Fruit fly (Drosophila melanogaster) whole organism, embryonic: ENCODE data around the gene CG12054.

Experiments used
- Atf6 ChIP-seq: fragments of 200-800 bp; sonication (Bioruptor generic); IDR thresholded peaks from 2 replicates; pipeline ENCODE4 v1.3.6; 2022; ENCODE audit warnings: missing biosample characterization, missing genetic modification characterization
- CG10431 ChIP-seq: fragments of 200-800 bp; sonication (Bioruptor generic); optimal IDR thresholded peaks from 3 replicates; lab custom pipeline; 2018; ENCODE audit warnings: missing biosample characterization, mild to moderate bottlenecking, missing genetic modification characterization
- CG11398 ChIP-seq: fragments of 200-800 bp; sonication (Bioruptor generic); optimal IDR thresholded peaks from 2 replicates; lab custom pipeline; 2016; ENCODE audit warnings: missing biosample characterization, missing genetic modification characterization
- CG13123 ChIP-seq: fragments of 200-800 bp; sonication (Bioruptor generic); optimal IDR thresholded peaks from 2 replicates; lab custom pipeline; 2016; ENCODE audit warnings: missing biosample characterization, missing genetic modification characterization
- CG1603 ChIP-seq: fragments of 200-800 bp; sonication (Bioruptor generic); optimal IDR thresholded peaks from 2 replicates; lab custom pipeline; 2019; ENCODE audit warnings: missing biosample characterization, mild to moderate bottlenecking, missing genetic modification characterization, moderate library complexity
- CG17186 ChIP-seq: fragments of 200-800 bp; sonication (Bioruptor generic); optimal IDR thresholded peaks from 3 replicates; lab custom pipeline; 2017; ENCODE audit warnings: missing biosample characterization, missing genetic modification reagents, missing genetic modification characterization
- CG17612 ChIP-seq: fragments of 200-800 bp; sonication (Bioruptor generic); IDR thresholded peaks from 2 replicates; pipeline ENCODE4 v1.3.6; 2022; ENCODE audit warnings: missing biosample characterization, missing genetic modification characterization
- CG2116 ChIP-seq: fragments of 200-800 bp; sonication (Bioruptor generic); optimal IDR thresholded peaks from 3 replicates; lab custom pipeline; 2018; ENCODE audit warnings: missing biosample characterization, mild to moderate bottlenecking, missing genetic modification characterization
- CG33557 ChIP-seq: fragments of 200-800 bp; sonication (Bioruptor generic); optimal IDR thresholded peaks from 2 replicates; lab custom pipeline; 2019; ENCODE audit warnings: missing biosample characterization, mild to moderate bottlenecking, missing genetic modification characterization, moderate library complexity
- CG34224 ChIP-seq: fragments of 200-800 bp; sonication (Bioruptor generic); IDR thresholded peaks from 3 replicates; pipeline ENCODE4 v1.3.6; 2022; ENCODE audit warnings: missing biosample characterization, missing genetic modification characterization; ENCODE audit not compliant: partially characterized antibody
- CG4617 ChIP-seq: fragments of 200-800 bp; sonication (Bioruptor generic); optimal IDR thresholded peaks from 3 replicates; lab custom pipeline; 2016; ENCODE audit warnings: missing biosample characterization, missing genetic modification characterization, borderline replicate concordance
- CG7372 ChIP-seq: fragments of 200-800 bp; sonication (Bioruptor generic); IDR thresholded peaks from 2 replicates; pipeline ENCODE4 v1.3.6; 2022; ENCODE audit warnings: missing biosample characterization, missing genetic modification characterization
- CG7987 ChIP-seq: fragments of 200-800 bp; sonication (Bioruptor generic); optimal IDR thresholded peaks from 2 replicates; lab custom pipeline; 2018; ENCODE audit warnings: missing biosample characterization, mild to moderate bottlenecking, missing genetic modification characterization, moderate library complexity
- CG9609 ChIP-seq: fragments of 200-800 bp; sonication (Bioruptor generic); optimal IDR thresholded peaks from 3 replicates; lab custom pipeline; 2016; ENCODE audit warnings: missing biosample characterization, missing genetic modification characterization
- CG9727 ChIP-seq: fragments of 200-800 bp; sonication (Bioruptor generic); optimal IDR thresholded peaks from 3 replicates; lab custom pipeline; 2017; ENCODE audit warnings: missing biosample characterization, mild to moderate bottlenecking, missing genetic modification characterization
- Chrac-16 ChIP-seq: fragments of 200-800 bp; sonication (Bioruptor generic); optimal IDR thresholded peaks from 3 replicates; lab custom pipeline; 2016; ENCODE audit warnings: missing biosample characterization, missing genetic modification characterization
- Doc3 ChIP-seq: fragments of 200-800 bp; sonication (Bioruptor generic); IDR thresholded peaks from 3 replicates; pipeline ENCODE4 v1.3.6; 2022; ENCODE audit warnings: missing biosample characterization, missing genetic modification characterization; ENCODE audit not compliant: partially characterized antibody
- Dp ChIP-seq: fragments of 200-800 bp; sonication (Bioruptor generic); optimal IDR thresholded peaks from 2 replicates; lab custom pipeline; 2018; ENCODE audit warnings: missing biosample characterization, mild to moderate bottlenecking, missing genetic modification characterization, moderate library complexity
- Drgx ChIP-seq: fragments of 200-800 bp; sonication (Bioruptor generic); IDR thresholded peaks from 2 replicates; pipeline ENCODE4 v1.3.6; 2022; ENCODE audit warnings: missing biosample characterization, missing genetic modification characterization
- ERR ChIP-seq: fragments of 200-800 bp; sonication (Bioruptor generic); optimal IDR thresholded peaks from 2 replicates; lab custom pipeline; 2016; ENCODE audit warnings: missing biosample characterization, missing genetic modification characterization
- Elba2 ChIP-seq: fragments of 200-800 bp; sonication (Bioruptor generic); optimal IDR thresholded peaks from 3 replicates; lab custom pipeline; 2016; ENCODE audit warnings: missing biosample characterization, missing genetic modification characterization
- Ets97D ChIP-seq: fragments of 200-800 bp; sonication (Bioruptor generic); optimal IDR thresholded peaks from 3 replicates; lab custom pipeline; 2016; ENCODE audit warnings: missing biosample characterization, missing genetic modification characterization
- Gsc ChIP-seq: fragments of 200-800 bp; sonication (Bioruptor generic); IDR thresholded peaks from 2 replicates; pipeline ENCODE4 v1.3.6; 2022; ENCODE audit warnings: missing biosample characterization, missing genetic modification characterization
- Gug ChIP-seq: fragments of 200-800 bp; sonication (Bioruptor generic); IDR thresholded peaks from 4 replicates; pipeline ENCODE4 v1.3.6; 2022; ENCODE audit warnings: missing biosample characterization, missing genetic modification characterization
- H15 ChIP-seq: fragments of 200-800 bp; sonication (Bioruptor generic); IDR thresholded peaks from 3 replicates; pipeline ENCODE4 v1.3.6; 2022; ENCODE audit warnings: missing biosample characterization, missing genetic modification characterization
- Hmr ChIP-seq: fragments of 200-800 bp; sonication (Bioruptor generic); optimal IDR thresholded peaks from 3 replicates; lab custom pipeline; 2017; ENCODE audit warnings: mild to moderate bottlenecking, missing biosample characterization, missing genetic modification reagents, missing genetic modification characterization
- Hr3 ChIP-seq: fragments of 200-800 bp; sonication (Bioruptor generic); optimal IDR thresholded peaks from 3 replicates; lab custom pipeline; 2016; ENCODE audit warnings: missing biosample characterization, missing genetic modification characterization
- Lhr ChIP-seq: fragments of 200-800 bp; sonication (Bioruptor generic); optimal IDR thresholded peaks from 3 replicates; lab custom pipeline; 2017; ENCODE audit warnings: mild to moderate bottlenecking, missing biosample characterization, missing genetic modification reagents, missing genetic modification characterization
- Lpt ChIP-seq: fragments of >200 bp; optimal IDR thresholded peaks from 2 replicates; lab custom pipeline; 2018; ENCODE audit warnings: missing biosample characterization, missing genetic modification characterization
- NFAT ChIP-seq: fragments of 200-800 bp; sonication (Bioruptor generic); IDR thresholded peaks from 2 replicates; pipeline ENCODE4 v1.3.6; 2022; ENCODE audit warnings: missing biosample characterization, missing genetic modification characterization
- Nf-YC ChIP-seq: fragments of 200-800 bp; optimal IDR thresholded peaks from 3 replicates; lab custom pipeline; 2019; ENCODE audit warnings: missing biosample characterization, mild to moderate bottlenecking, missing genetic modification characterization, moderate library complexity
- Rx ChIP-seq: fragments of 200-800 bp; sonication (Bioruptor generic); IDR thresholded peaks from 2 replicates; pipeline ENCODE4 v1.3.6; 2022; ENCODE audit warnings: missing biosample characterization, missing genetic modification characterization
- Sin3A ChIP-seq: fragments of >200 bp; optimal IDR thresholded peaks from 2 replicates; lab custom pipeline; 2018
- Xbp1 ChIP-seq: fragments of 200-800 bp; sonication (Bioruptor generic); optimal IDR thresholded peaks from 3 replicates; lab custom pipeline; 2016; ENCODE audit warnings: missing biosample characterization, mild to moderate bottlenecking, missing genetic modification characterization
- al ChIP-seq: fragments of 200-800 bp; sonication (Bioruptor generic); IDR thresholded peaks from 2 replicates; pipeline ENCODE4 v1.3.6; 2022; ENCODE audit warnings: missing biosample characterization, missing genetic modification characterization
- ato ChIP-seq: fragments of 200-800 bp; sonication (Bioruptor generic); IDR thresholded peaks from 2 replicates; pipeline ENCODE4 v1.3.6; 2022; ENCODE audit warnings: missing biosample characterization, missing genetic modification characterization; ENCODE audit not compliant: partially characterized antibody
- bigmax ChIP-seq: fragments of 200-800 bp; sonication (Bioruptor generic); optimal IDR thresholded peaks from 2 replicates; lab custom pipeline; 2018; ENCODE audit warnings: missing biosample characterization, mild to moderate bottlenecking, missing genetic modification characterization
- cg ChIP-seq: fragments of 200-800 bp; sonication (Bioruptor generic); optimal IDR thresholded peaks from 3 replicates; lab custom pipeline; 2019; ENCODE audit warnings: missing biosample characterization, mild to moderate bottlenecking, missing genetic modification characterization, moderate library complexity
- chif ChIP-seq, 2 experiments: fragments of 200-800 bp; sonication (Bioruptor generic); optimal IDR thresholded peaks; 3 replicates each; lab custom pipeline; 2016; ENCODE audit warnings: missing biosample characterization in 2 of 2, missing genetic modification characterization in 2 of 2
- ewg ChIP-seq: fragments of 200-800 bp; sonication (Bioruptor generic); optimal IDR thresholded peaks from 3 replicates; lab custom pipeline; 2017; ENCODE audit warnings: mild to moderate bottlenecking, missing biosample characterization, missing genetic modification reagents, missing genetic modification characterization
- ftz-f1 ChIP-seq: fragments of 200-800 bp; sonication (Bioruptor generic); optimal IDR thresholded peaks from 2 replicates; lab custom pipeline; 2016; ENCODE audit warnings: missing biosample characterization, missing genetic modification characterization
- grau ChIP-seq: fragments of 200-800 bp; optimal IDR thresholded peaks from 3 replicates; lab custom pipeline; 2019; ENCODE audit warnings: missing biosample characterization, mild to moderate bottlenecking, missing genetic modification characterization, moderate library complexity
- insv ChIP-seq, 2 experiments: fragments of 200-800 bp; sonication (Bioruptor generic); optimal IDR thresholded peaks; 3 replicates each; lab custom pipeline; 2016 to 2018; ENCODE audit warnings: missing biosample characterization in 2 of 2, missing genetic modification characterization in 2 of 2
- lilli ChIP-seq: fragments of 200-800 bp; sonication (Bioruptor generic); optimal IDR thresholded peaks from 3 replicates; lab custom pipeline; 2016; ENCODE audit warnings: missing biosample characterization, missing genetic modification characterization
- mirr ChIP-seq: fragments of 200-800 bp; sonication (Bioruptor generic); optimal IDR thresholded peaks from 3 replicates; lab custom pipeline; 2018; ENCODE audit warnings: missing biosample characterization, mild to moderate bottlenecking, missing genetic modification characterization
- nerfin-1 ChIP-seq: fragments of 200-800 bp; sonication (Bioruptor generic); optimal IDR thresholded peaks from 3 replicates; lab custom pipeline; 2019; ENCODE audit warnings: missing biosample characterization, mild to moderate bottlenecking, missing genetic modification characterization, moderate library complexity
- repo ChIP-seq: fragments of 200-800 bp; sonication (Bioruptor generic); optimal IDR thresholded peaks from 2 replicates; lab custom pipeline; 2016; ENCODE audit warnings: missing biosample characterization, missing genetic modification characterization
- scrt ChIP-seq: fragments of 200-800 bp; sonication (Bioruptor generic); optimal IDR thresholded peaks from 2 replicates; lab custom pipeline; 2018; ENCODE audit warnings: missing biosample characterization, mild to moderate bottlenecking, missing genetic modification characterization, moderate library complexity
- tx ChIP-seq: fragments of 200-800 bp; sonication (Bioruptor generic); optimal IDR thresholded peaks from 2 replicates; lab custom pipeline; 2016; ENCODE audit warnings: missing biosample characterization, missing genetic modification characterization
- z ChIP-seq: fragments of 200-800 bp; sonication (Bioruptor generic); IDR thresholded peaks from 3 replicates; pipeline ENCODE4 v1.3.6; 2022; ENCODE audit warnings: missing biosample characterization, missing genetic modification characterization

Gene CG12054

DNA sequence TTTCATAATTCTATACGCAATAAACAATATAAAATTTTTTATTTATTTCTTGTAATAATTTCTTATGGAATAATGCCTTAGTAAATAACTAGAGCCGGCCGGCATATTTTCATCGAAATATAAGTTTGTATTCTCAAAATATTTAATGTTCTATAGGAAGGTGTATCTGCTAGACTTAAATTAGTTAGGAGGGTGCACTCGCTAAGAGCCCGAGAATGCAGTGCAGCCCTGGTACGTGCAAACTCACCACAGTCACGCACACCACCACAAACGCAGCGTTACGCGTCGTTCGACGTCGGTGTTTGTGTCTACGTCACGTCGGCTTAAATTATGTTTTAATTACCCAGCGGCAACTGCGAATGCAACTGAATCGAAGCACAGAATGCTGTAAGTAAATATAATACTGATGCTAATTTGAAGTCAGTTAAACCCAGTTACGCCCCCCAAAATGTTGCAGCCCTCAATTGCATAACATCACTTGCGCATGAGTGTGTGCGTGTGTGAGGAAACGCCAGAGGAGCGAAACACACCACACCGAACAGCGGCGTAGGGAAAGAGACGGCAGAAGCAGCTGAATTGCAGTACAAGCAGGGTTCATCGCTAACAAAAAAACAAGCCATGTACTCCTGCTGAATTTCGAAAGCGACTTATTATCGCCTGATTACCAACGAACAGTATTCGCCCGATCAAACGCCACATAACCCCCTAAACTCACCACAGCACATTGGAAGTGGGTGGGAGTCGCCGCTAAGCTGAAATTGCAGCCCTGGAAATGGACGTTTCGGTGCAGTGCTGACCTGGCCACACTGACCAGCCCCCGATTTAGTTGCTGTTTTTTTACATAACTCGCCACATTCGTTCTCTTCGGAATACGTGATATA lies at the start of gene CG12054 (continued):
- TF ChIP-seq Lpt (GFP tag; lab: Kevin White, UChicago) = no peak
- no peak for TF ChIP-seq Drgx (GFP tag; lab: Robert Waterston, UW)
- TF ChIP-seq CG13123 (GFP tag; lab: Kevin White, UChicago) = no peak
- TF ChIP-seq al = no peak
- TF ChIP-seq Rx (GFP tag; lab: Robert Waterston, UW) = no peak
- no peak for TF ChIP-seq insv (GFP tag; optimal IDR thresholded peaks at IDR 0.05; lab: Kevin White, UChicago)
- peak; percentile 63 for TF ChIP-seq CG1603 (tag; lab: Kevin White, UChicago)
- peak; percentile 16 for TF ChIP-seq CG9609 (GFP tag; lab: Kevin White, UChicago)
- no peak for TF ChIP-seq ERR (GFP tag; lab: Kevin White, UChicago)
- peak; percentile 20 for TF ChIP-seq CG2116 (GFP tag; lab: Kevin White, UChicago)
- no peak for TF ChIP-seq scrt (GFP tag; lab: Kevin White, UChicago)
- no peak for TF ChIP-seq ato (GFP tag; lab: Robert Waterston, UW)
- peak; percentile 97 for TF ChIP-seq cg (GFP tag; lab: Kevin White, UChicago)
- no peak for TF ChIP-seq CG7987 (GFP tag; lab: Kevin White, UChicago)
- TF ChIP-seq Chrac-16 (GFP tag; lab: Kevin White, UChicago) = no peak
- no peak for TF ChIP-seq repo (GFP tag; lab: Kevin White, UChicago)
- no peak for TF ChIP-seq CG17612 (GFP tag; lab: Robert Waterston, UW)
- no peak for TF ChIP-seq chif (GFP tag; optimal IDR thresholded peaks at IDR 0.05; lab: Kevin White, UChicago)
- no peak for TF ChIP-seq CG10431 (GFP tag; lab: Kevin White, UChicago)
- no peak for TF ChIP-seq CG11398 (GFP tag; lab: Kevin White, UChicago)
- TF ChIP-seq H15 (GFP tag; lab: Robert Waterston, UW) = no peak
- peak; percentile 1 for TF ChIP-seq Dp (GFP tag; lab: Kevin White, UChicago)
- TF ChIP-seq CG34224 (GFP tag; lab: Robert Waterston, UW) = no peak
- TF ChIP-seq Elba2 (GFP tag; lab: Kevin White, UChicago) = no peak
- TF ChIP-seq Ets97D = peak; percentile 28
- TF ChIP-seq bigmax (GFP tag; lab: Kevin White, UChicago) = peak; percentile 85
- peak; percentile 9 for TF ChIP-seq CG17186 (GFP tag; lab: Kevin White, UChicago)
- TF ChIP-seq nerfin-1 (tag; lab: Kevin White, UChicago) = peak; percentile 56
- peak; percentile 47 for TF ChIP-seq CG4617 (GFP tag; lab: Kevin White, UChicago)
- no peak for TF ChIP-seq CG7372 (GFP tag; lab: Robert Waterston, UW)
- no peak for TF ChIP-seq grau (tag; lab: Kevin White, UChicago)
- no peak for TF ChIP-seq Hr3 (GFP tag; lab: Kevin White, UChicago)
- TF ChIP-seq tx = no peak
- peak; percentile 9 for TF ChIP-seq lilli (GFP tag; lab: Kevin White, UChicago)
- TF ChIP-seq Atf6 (GFP tag; lab: Robert Waterston, UW) = no peak
- no peak for TF ChIP-seq z
- TF ChIP-seq Sin3A = peak; percentile 73
- peak; percentile 20 for TF ChIP-seq Hmr (GFP tag; lab: Kevin White, UChicago)
- TF ChIP-seq Lhr (GFP tag; lab: Kevin White, UChicago) = peak; percentile 71
- peak; percentile 71 for TF ChIP-seq ewg (GFP tag; lab: Kevin White, UChicago)
- TF ChIP-seq CG33557 (GFP tag; lab: Kevin White, UChicago) = peak; percentile 15
- TF ChIP-seq Gsc (GFP tag; lab: Robert Waterston, UW) = no peak
- TF ChIP-seq Nf-YC = no peak
- TF ChIP-seq NFAT (GFP tag; lab: Robert Waterston, UW) = no peak
- no peak for TF ChIP-seq mirr
- peak; percentile 3; the same call in 1 of the 4 replicates for TF ChIP-seq Gug (GFP tag; lab: Robert Waterston, UW)
- no peak for TF ChIP-seq ftz-f1 (GFP tag; lab: Kevin White, UChicago)
- TF ChIP-seq CG9727 (GFP tag; lab: Kevin White, UChicago) = peak; percentile 38
- no peak for TF ChIP-seq Doc3 (GFP tag; lab: Robert Waterston, UW)
- peak; percentile 10 for TF ChIP-seq Xbp1 (GFP tag; lab: Kevin White, UChicago)
